Worm (Caenorhabditis elegans) whole organism, mixed stage, embryonic: Measurements from ENCODE around the gene C29E4.14.

Experiments
- blmp-1 ChIP-seq: fragments of 150-350 bp; optimal IDR thresholded peaks from 2 replicates; lab custom pipeline; 2014; ENCODE audit warnings: missing biosample characterization, missing genetic modification characterization
- elt-3 ChIP-seq: fragments of 150-350 bp; optimal IDR thresholded peaks from 2 replicates; lab custom pipeline; 2014; ENCODE audit warnings: missing biosample characterization, missing genetic modification characterization
- lin-13 ChIP-seq: fragments of 150-350 bp; optimal IDR thresholded peaks from 2 replicates; lab custom pipeline; 2014; ENCODE audit warnings: missing biosample characterization, missing genetic modification characterization
- unc-62 ChIP-seq: fragments of 150-350 bp; optimal IDR thresholded peaks from 2 replicates; lab custom pipeline; 2014; ENCODE audit warnings: missing biosample characterization, missing genetic modification reagents, missing genetic modification characterization
- ztf-11 ChIP-seq: fragments of 150-350 bp; optimal IDR thresholded peaks from 2 replicates; lab custom pipeline; 2014; ENCODE audit warnings: missing biosample characterization, missing genetic modification characterization

ce11 chrIII:7952077-7952765 lies 32.3 kb downstream of the C29E4.14 start, which contains the start of gene C29E4.15:
- TF ChIP-seq lin-13 (no peak), blmp-1 (no peak), unc-62 (GFP tag; lab: Kevin White, UChicago) (no peak), ztf-11 (tag; lab: Kevin White, UChicago) (no peak), elt-3 (tag; lab: Kevin White, UChicago) (no peak)
